Worm (Caenorhabditis elegans): ENCODE results near the gene srh-24.

DNA sequence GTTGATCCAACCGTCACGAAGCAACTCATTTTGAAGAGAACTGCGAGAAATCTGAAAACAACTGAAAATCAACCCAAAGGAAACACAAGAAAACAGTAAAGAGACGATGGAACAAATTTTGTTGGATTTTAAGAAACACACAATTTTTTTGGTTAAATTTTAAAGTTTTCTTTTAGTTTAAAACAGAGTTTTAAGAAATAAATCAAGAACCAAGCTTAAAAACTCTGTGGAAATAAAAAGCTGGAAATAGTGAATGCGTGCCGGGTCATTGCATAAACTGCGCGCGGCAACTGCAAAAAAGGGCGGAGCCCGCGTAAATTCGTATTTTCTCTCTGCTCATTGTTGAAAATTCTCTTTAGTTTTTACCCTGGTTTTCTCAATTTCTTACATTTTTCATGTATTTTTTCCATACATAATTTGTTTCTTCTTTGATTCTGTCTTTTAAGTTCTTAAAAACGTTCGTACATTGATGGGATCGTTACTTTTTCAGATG, 1.2 kb upstream of the srh-24 start, which contains the start of the genes algn-13 and R10D12.13:
- TF ChIP-seq nhr-28 (tag; optimal IDR thresholded peaks at IDR 0.05) (peak; percentile 19), nhr-77 (tag; optimal IDR thresholded peaks at IDR 0.05) (no peak), ceh-82 (tag; optimal IDR thresholded peaks at IDR 0.05) (no peak), unc-62 (GFP tag; optimal IDR thresholded peaks at IDR 0.05 in 1 of 2) (no peak), unc-62 (tag; optimal IDR thresholded peaks at IDR 0.05) (no peak), daf-12 (tag; optimal IDR thresholded peaks at IDR 0.05) (no peak), vab-7 (GFP tag; IDR thresholded peaks at IDR 0.05) (no peak), D1046.2 (GFP tag; IDR thresholded peaks at IDR 0.05) (no peak), snpc-4 (tag; optimal IDR thresholded peaks at IDR 0.05) (no peak), mxl-2 (GFP tag; conservative IDR thresholded peaks at IDR 0.05) (no peak), lin-1 (GFP tag; IDR thresholded peaks at IDR 0.05) (no peak), F26F4.8 (GFP tag; conservative IDR thresholded peaks at IDR 0.05) (no peak), ZK337.2 (GFP tag; IDR thresholded peaks at IDR 0.05) (no peak), Y105C5A.15 (GFP tag; IDR thresholded peaks at IDR 0.05) (no peak), lin-38 (GFP tag; IDR thresholded peaks at IDR 0.05) (peak; percentile 82)
